Worm (Caenorhabditis elegans) whole organism, L1 larva: ENCODE results near the gene C49A9.2.

Experiments used
- C16A3.4 ChIP-seq: fragments of 150-350 bp; optimal IDR thresholded peaks from 2 replicates; lab custom pipeline; 2014; ENCODE audit warnings: missing biosample characterization, missing genetic modification characterization
- C34B4.2 ChIP-seq: sonication (generic microtip); optimal IDR thresholded peaks from 2 replicates; lab custom pipeline; 2017; ENCODE audit warnings: mild to moderate bottlenecking, missing genetic modification characterization, missing compliant biosample characterization
- F16B12.6 ChIP-seq: fragments of 150-350 bp; optimal IDR thresholded peaks from 2 replicates; lab custom pipeline; 2014; ENCODE audit warnings: missing biosample characterization, missing genetic modification characterization
- Y116A8C.19 ChIP-seq: sonication (generic microtip); optimal IDR thresholded peaks from 2 replicates; lab custom pipeline; 2016; ENCODE audit warnings: missing compliant biosample characterization, missing genetic modification characterization, borderline replicate concordance
- alr-1 ChIP-seq: fragments of 200-800 bp; sonication (Bioruptor generic); optimal IDR thresholded peaks from 2 replicates; lab custom pipeline; 2018; ENCODE audit warnings: borderline replicate concordance, mild to moderate bottlenecking, missing genetic modification characterization, missing compliant biosample characterization
- blmp-1 ChIP-seq: fragments of 150-350 bp; optimal IDR thresholded peaks from 2 replicates; lab custom pipeline; 2014; ENCODE audit warnings: missing biosample characterization, missing genetic modification characterization
- ceh-63 ChIP-seq: fragments of 200-800 bp; sonication (Bioruptor generic); optimal IDR thresholded peaks from 2 replicates; lab custom pipeline; 2018; ENCODE audit warnings: mild to moderate bottlenecking, missing genetic modification characterization, missing compliant biosample characterization
- ceh-8 ChIP-seq: fragments of 200-800 bp; sonication (Bioruptor generic); optimal IDR thresholded peaks from 2 replicates; lab custom pipeline; 2018; ENCODE audit warnings: mild to moderate bottlenecking, missing genetic modification characterization, moderate library complexity, missing compliant biosample characterization
- ceh-82 ChIP-seq, 3 experiments: fragments of 150-350 bp in 1 of 3; sonication (generic microtip) in 2 of 3; optimal IDR thresholded peaks; 2 replicates each; lab custom pipeline; 2014 to 2017; ENCODE audit warnings: missing biosample characterization in 3 of 3, missing genetic modification characterization in 3 of 3
- ces-1 ChIP-seq: fragments of 150-350 bp; optimal IDR thresholded peaks from 2 replicates; lab custom pipeline; 2014; ENCODE audit warnings: missing biosample characterization, missing genetic modification reagents, missing genetic modification characterization
- dpl-1 ChIP-seq, 3 experiments: fragments of 150-350 bp in 2 of 3; sonication (generic microtip) in 1 of 3; optimal IDR thresholded peaks; 2 replicates each; lab custom pipeline; 2014 to 2017; ENCODE audit warnings: missing biosample characterization in 3 of 3, missing genetic modification characterization in 3 of 3, missing genetic modification reagents in 3 of 3
- efl-1 ChIP-seq, 4 experiments: fragments of 150-350 bp; optimal IDR thresholded peaks in 3 of 4; peaks in 1 of 4; 1 replicate in 1 of 4; 2 replicates in 3 of 4; lab custom pipeline; 2014; ENCODE audit warnings: missing biosample characterization in 2 of 4, missing genetic modification characterization in 2 of 4, missing genetic modification reagents in 2 of 4
- egl-13 ChIP-seq: sonication (generic microtip); optimal IDR thresholded peaks from 2 replicates; lab custom pipeline; 2016; ENCODE audit warnings: missing genotype, missing genetic modification reagents, missing genetic modification characterization, missing compliant biosample characterization
- egl-27 ChIP-seq, 2 experiments: fragments of 150-350 bp in 1 of 2; sonication (generic microtip); optimal IDR thresholded peaks; 3 replicates each; lab custom pipeline; 2017 to 2018; ENCODE audit warnings: missing biosample characterization in 2 of 2, missing genetic modification characterization in 2 of 2, missing genetic modification reagents in 2 of 2
- elt-3 ChIP-seq, 6 experiments: fragments of 150-350 bp in 1 of 6; sonication (generic microtip); optimal IDR thresholded peaks; 2 replicates each; lab custom pipeline; 2017 to 2018; ENCODE audit warnings: missing biosample characterization in 6 of 6, missing genetic modification characterization in 6 of 6, inconsistent platforms in 1 of 6
- ets-5 ChIP-seq: fragments of 200-800 bp; sonication (Bioruptor generic); IDR thresholded peaks from 2 replicates; pipeline ENCODE4 v1.3.6; 2022; ENCODE audit warnings: missing genetic modification characterization, missing compliant biosample characterization
- fkh-4 ChIP-seq: sonication (generic microtip); optimal IDR thresholded peaks from 2 replicates; lab custom pipeline; 2016; ENCODE audit warnings: missing compliant biosample characterization, missing genetic modification characterization, borderline replicate concordance
- hlh-17 ChIP-seq: fragments of 200-800 bp; sonication (Bioruptor generic); optimal IDR thresholded peaks from 2 replicates; lab custom pipeline; 2018; ENCODE audit warnings: missing genetic modification characterization, mild to moderate bottlenecking, missing compliant biosample characterization, moderate library complexity, borderline replicate concordance
- hlh-4 ChIP-seq: sonication (generic microtip); optimal IDR thresholded peaks from 2 replicates; lab custom pipeline; 2016; ENCODE audit warnings: mild to moderate bottlenecking, missing genetic modification characterization, missing compliant biosample characterization
- hpl-2 ChIP-seq: fragments of 150-350 bp; optimal IDR thresholded peaks from 2 replicates; lab custom pipeline; 2014; ENCODE audit warnings: missing biosample characterization, missing genetic modification reagents, missing genetic modification characterization
- isw-1 ChIP-seq: fragments of 200-800 bp; sonication (Bioruptor generic); IDR thresholded peaks from 2 replicates; pipeline ENCODE4 v1.3.6; 2022; ENCODE audit warnings: missing genetic modification characterization, missing compliant biosample characterization
- lin-39 ChIP-seq: fragments of 150-350 bp; optimal IDR thresholded peaks from 2 replicates; lab custom pipeline; 2014; ENCODE audit warnings: missing biosample characterization, missing genetic modification reagents, missing genetic modification characterization
- lsy-2 ChIP-seq, 2 experiments: fragments of 150-350 bp; optimal IDR thresholded peaks; 2 replicates each; lab custom pipeline; 2014; ENCODE audit warnings: missing biosample characterization in 2 of 2, missing genetic modification characterization in 2 of 2
- mab-9 ChIP-seq: fragments of 200-800 bp; sonication (Bioruptor generic); IDR thresholded peaks from 2 replicates; pipeline ENCODE4 v1.3.6; 2022; ENCODE audit warnings: missing genetic modification reagents, missing genetic modification characterization, missing compliant biosample characterization
- mdl-1 ChIP-seq, 2 experiments: fragments of 150-350 bp; optimal IDR thresholded peaks; 2 replicates each; lab custom pipeline; 2014 to 2017; ENCODE audit warnings: missing biosample characterization in 2 of 2, missing genetic modification characterization in 2 of 2, inconsistent platforms in 1 of 2
- mep-1 ChIP-seq: fragments of 150-350 bp; optimal IDR thresholded peaks from 2 replicates; lab custom pipeline; 2014; ENCODE audit warnings: missing biosample characterization, missing genetic modification characterization
- nhr-19 ChIP-seq: fragments of 200-800 bp; sonication (Bioruptor generic); conservative IDR thresholded peaks from 2 replicates; pipeline ENCODE4 v1.3.6; 2022; ENCODE audit warnings: missing genetic modification characterization, missing compliant biosample characterization
- nhr-20 ChIP-seq: sonication (generic microtip); optimal IDR thresholded peaks from 2 replicates; lab custom pipeline; 2016; ENCODE audit warnings: mild to moderate bottlenecking, missing genetic modification characterization, missing compliant biosample characterization
- nhr-47 ChIP-seq: sonication (generic microtip); optimal IDR thresholded peaks from 2 replicates; lab custom pipeline; 2016; ENCODE audit warnings: mild to moderate bottlenecking, missing genetic modification characterization, moderate library complexity, missing compliant biosample characterization
- nhr-71 ChIP-seq: sonication (generic microtip); optimal IDR thresholded peaks from 2 replicates; lab custom pipeline; 2016; ENCODE audit warnings: mild to moderate bottlenecking, missing genetic modification characterization, moderate library complexity, missing compliant biosample characterization
- nhr-76 ChIP-seq: sonication (generic microtip); optimal IDR thresholded peaks from 2 replicates; lab custom pipeline; 2017; ENCODE audit warnings: missing biosample characterization, missing genetic modification characterization
- nhr-84 ChIP-seq: sonication (generic microtip); optimal IDR thresholded peaks from 2 replicates; lab custom pipeline; 2017; ENCODE audit warnings: missing biosample characterization, missing genetic modification characterization
- nhr-85 ChIP-seq: sonication (generic microtip); peaks from one replicate; lab custom pipeline; 2016; ENCODE audit warnings: missing genetic modification characterization, inconsistent platforms, missing compliant biosample characterization
- pag-3 ChIP-seq: sonication (generic microtip); optimal IDR thresholded peaks from 2 replicates; lab custom pipeline; 2017; ENCODE audit warnings: missing genetic modification characterization, mild to moderate bottlenecking, missing compliant biosample characterization, antibody characterized with exemption, borderline replicate concordance; ENCODE audit not compliant: insufficient read depth
- pax-3 ChIP-seq: fragments of 200-800 bp; sonication (Bioruptor generic); optimal IDR thresholded peaks from 2 replicates; lab custom pipeline; 2018; ENCODE audit warnings: mild to moderate bottlenecking, missing genetic modification characterization, moderate library complexity, missing compliant biosample characterization
- rnt-1 ChIP-seq: sonication (generic microtip); optimal IDR thresholded peaks from 2 replicates; lab custom pipeline; 2016; ENCODE audit warnings: mild to moderate bottlenecking, missing genetic modification characterization, moderate library complexity, missing compliant biosample characterization
- snu-23 ChIP-seq: sonication (generic microtip); optimal IDR thresholded peaks from 2 replicates; lab custom pipeline; 2016; ENCODE audit warnings: missing genetic modification characterization, missing compliant biosample characterization
- sptf-1 ChIP-seq: fragments of 150-350 bp; optimal IDR thresholded peaks from 2 replicates; lab custom pipeline; 2014; ENCODE audit warnings: missing biosample characterization, missing genetic modification characterization
- tbx-2 ChIP-seq: sonication (generic microtip); optimal IDR thresholded peaks from 2 replicates; lab custom pipeline; 2016; ENCODE audit warnings: missing genetic modification characterization, missing compliant biosample characterization
- tlp-1 ChIP-seq: fragments of 150-350 bp; optimal IDR thresholded peaks from 2 replicates; lab custom pipeline; 2014; ENCODE audit warnings: missing biosample characterization, missing genetic modification characterization
- unc-130 ChIP-seq: fragments of 150-350 bp; optimal IDR thresholded peaks from 2 replicates; lab custom pipeline; 2017; ENCODE audit warnings: missing biosample characterization, missing genetic modification characterization, inconsistent platforms
- unc-30 ChIP-seq: sonication (generic microtip); optimal IDR thresholded peaks from 2 replicates; lab custom pipeline; 2017; ENCODE audit warnings: missing biosample characterization, missing genetic modification characterization
- xbp-1 ChIP-seq: sonication (generic microtip); optimal IDR thresholded peaks from 2 replicates; lab custom pipeline; 2016; ENCODE audit warnings: missing genetic modification characterization, missing compliant biosample characterization
- zag-1 ChIP-seq: fragments of 150-350 bp; optimal IDR thresholded peaks from 2 replicates; lab custom pipeline; 2014; ENCODE audit warnings: missing biosample characterization, missing genetic modification characterization
- zip-4 ChIP-seq: fragments of 200-800 bp; sonication (Bioruptor generic); optimal IDR thresholded peaks from 2 replicates; lab custom pipeline; 2018; ENCODE audit warnings: mild to moderate bottlenecking, missing genetic modification characterization, moderate library complexity, missing compliant biosample characterization
- ztf-11 ChIP-seq, 2 experiments: sonication (generic microtip); optimal IDR thresholded peaks; 2 replicates each; lab custom pipeline; 2016 to 2017; ENCODE audit warnings: missing genetic modification characterization in 2 of 2, missing biosample characterization in 1 of 2, missing compliant biosample characterization in 1 of 2
- ztf-4 ChIP-seq: fragments of 150-350 bp; optimal IDR thresholded peaks from 2 replicates; lab custom pipeline; 2014; ENCODE audit warnings: missing biosample characterization, missing genetic modification characterization

The C49A9.2 gene

DNA sequence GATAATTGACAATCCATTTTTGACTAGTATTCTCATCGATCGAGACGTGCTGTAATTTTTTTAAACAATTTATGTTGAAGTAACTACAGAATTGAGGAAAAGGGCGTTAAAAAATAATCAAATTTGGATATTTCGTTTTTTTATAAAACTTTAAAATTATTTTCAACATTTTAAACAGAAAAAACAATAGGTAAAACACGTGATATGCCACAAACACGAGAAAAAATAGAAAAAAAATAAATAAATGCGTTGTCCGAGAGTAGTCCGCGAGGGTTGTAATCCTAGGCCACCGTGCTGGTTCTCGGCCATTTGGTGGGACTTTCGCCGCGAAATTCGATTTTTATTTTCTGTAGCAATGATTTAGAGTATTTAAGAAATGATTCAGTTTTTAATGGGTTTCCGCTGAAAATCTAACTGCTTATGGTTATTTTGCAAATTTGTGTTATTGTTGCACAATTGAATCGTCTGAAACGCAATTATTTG is 18.9 kb upstream of the C49A9.2 start, which contains the start of gene C49A9.10 (continued):
- peak; percentile 96 for TF ChIP-seq tbx-2 (tag; lab: Kevin White, UChicago)
- TF ChIP-seq elt-3 (tag; optimal IDR thresholded peaks at IDR 0.05; lab: Kevin White, UChicago) = peak in 3 of 6 experiments; percentile 5 to 76 (median 21)
- TF ChIP-seq xbp-1 (tag; lab: Kevin White, UChicago) = peak; percentile 92
- TF ChIP-seq egl-27 (tag; optimal IDR thresholded peaks at IDR 0.05; lab: Kevin White, UChicago) = no peak
- peak; percentile 58 for TF ChIP-seq F16B12.6 (tag; lab: Kevin White, UChicago)
- peak in 1 of 2 experiments; percentile 98 for TF ChIP-seq ztf-11 (tag; optimal IDR thresholded peaks at IDR 0.05; lab: Kevin White, UChicago)
- peak; percentile 98 to 99 for TF ChIP-seq efl-1 (optimal IDR thresholded peaks at IDR 0.05; lab: Kevin White, UChicago)
- TF ChIP-seq efl-1 (GFP tag; optimal IDR thresholded peaks at IDR 0.05 in 1 of 2; lab: Kevin White, UChicago) = peak; percentile 98 to 100
- peak; percentile 95 for TF ChIP-seq egl-13 (tag; lab: Kevin White, UChicago)
- TF ChIP-seq fkh-4 (tag; lab: Kevin White, UChicago) = peak; percentile 98
- TF ChIP-seq dpl-1 (GFP tag; optimal IDR thresholded peaks at IDR 0.05; lab: Kevin White, UChicago) = peak; percentile 95 to 97 (median 97)
- peak; percentile 89 for TF ChIP-seq mab-9 (GFP tag; lab: Robert Waterston, UW)
- TF ChIP-seq nhr-20 (tag; lab: Kevin White, UChicago) = peak; percentile 94
- TF ChIP-seq isw-1 (GFP tag; lab: Robert Waterston, UW) = peak; percentile 85
- TF ChIP-seq nhr-76 = no peak
- peak; percentile 82 for TF ChIP-seq ceh-8 (GFP tag; lab: Kevin White, UChicago)
- TF ChIP-seq snu-23 (GFP tag; lab: Kevin White, UChicago) = peak; percentile 91
- peak; percentile 89 for TF ChIP-seq nhr-19
- peak; percentile 96 for TF ChIP-seq nhr-71
- peak; percentile 88 for TF ChIP-seq unc-130 (tag; lab: Kevin White, UChicago)
- no peak for TF ChIP-seq ces-1 (GFP tag; lab: Kevin White, UChicago)
- no peak for TF ChIP-seq tlp-1
- peak; percentile 84 for TF ChIP-seq mep-1 (tag; lab: Kevin White, UChicago)
- peak in 1 of 2 experiments; percentile 61 for TF ChIP-seq mdl-1 (tag; optimal IDR thresholded peaks at IDR 0.05; lab: Kevin White, UChicago)
- no peak for TF ChIP-seq ets-5 (GFP tag; lab: Robert Waterston, UW)
- peak; percentile 42 for TF ChIP-seq ztf-4 (tag; lab: Kevin White, UChicago)
- TF ChIP-seq C34B4.2 = peak; percentile 61
- TF ChIP-seq ceh-82 (tag; optimal IDR thresholded peaks at IDR 0.05; lab: Kevin White, UChicago) = peak; percentile 80 to 84 (median 83)
- no peak for TF ChIP-seq zag-1 (tag; lab: Kevin White, UChicago)
- TF ChIP-seq rnt-1 (tag; lab: Kevin White, UChicago) = peak; percentile 100
- no peak for TF ChIP-seq sptf-1 (tag; lab: Kevin White, UChicago)
- TF ChIP-seq nhr-84 = no peak
- TF ChIP-seq nhr-85 (tag; lab: Kevin White, UChicago) = peak; percentile 97
- TF ChIP-seq hpl-2 (GFP tag; lab: Kevin White, UChicago) = peak; percentile 47
- TF ChIP-seq Y116A8C.19 (tag; lab: Kevin White, UChicago) = peak; percentile 88
- TF ChIP-seq lin-39 (tag; lab: Kevin White, UChicago) = peak; percentile 80
- TF ChIP-seq hlh-17 = peak; percentile 74
- TF ChIP-seq lsy-2 (tag; optimal IDR thresholded peaks at IDR 0.05; lab: Kevin White, UChicago) = peak; percentile 88 to 90
- peak; percentile 63 for TF ChIP-seq C16A3.4 (tag; lab: Kevin White, UChicago)
- peak; percentile 97 for TF ChIP-seq nhr-47 (tag; lab: Kevin White, UChicago)

DNA sequence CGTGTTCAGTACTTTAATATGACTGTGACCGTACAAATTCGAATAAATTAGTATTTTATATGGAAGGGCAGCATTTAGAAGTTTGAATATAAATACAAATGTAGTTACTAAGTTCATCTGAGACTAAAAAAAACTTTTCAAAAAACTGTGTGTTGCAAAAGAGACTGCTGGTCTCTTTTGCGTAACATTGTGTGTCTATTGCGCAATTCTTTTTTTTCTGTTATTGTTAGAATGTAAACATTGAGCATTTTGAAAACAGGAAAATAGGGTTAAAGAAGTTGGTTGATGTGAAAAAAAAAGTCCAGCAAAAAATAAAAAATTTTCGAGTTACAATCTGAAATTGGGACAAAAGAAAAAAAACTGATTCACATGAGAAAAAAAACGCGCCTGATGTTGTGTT is 15.9 kb upstream of the C49A9.2 start:
- TF ChIP-seq fkh-4 (tag; lab: Kevin White, UChicago) (no peak), ceh-63 (GFP tag; lab: Kevin White, UChicago) (no peak), blmp-1 (tag; lab: Kevin White, UChicago) (no peak), zag-1 (tag; lab: Kevin White, UChicago) (no peak), pag-3 (tag; lab: Kevin White, UChicago) (no peak), hlh-4 (tag; lab: Kevin White, UChicago) (no peak), mep-1 (tag; lab: Kevin White, UChicago) (no peak), unc-30 (tag; lab: Kevin White, UChicago) (no peak), ces-1 (GFP tag; lab: Kevin White, UChicago) (no peak), nhr-84 (no peak), nhr-71 (no peak), alr-1 (tag; lab: Kevin White, UChicago) (no peak), hlh-17 (no peak), zip-4 (GFP tag; lab: Kevin White, UChicago) (no peak), pax-3 (tag; lab: Kevin White, UChicago) (no peak), ztf-4 (tag; lab: Kevin White, UChicago) (no peak)
